Worm (Caenorhabditis elegans): Measurements from ENCODE around the gene sdz-23.

DNA sequence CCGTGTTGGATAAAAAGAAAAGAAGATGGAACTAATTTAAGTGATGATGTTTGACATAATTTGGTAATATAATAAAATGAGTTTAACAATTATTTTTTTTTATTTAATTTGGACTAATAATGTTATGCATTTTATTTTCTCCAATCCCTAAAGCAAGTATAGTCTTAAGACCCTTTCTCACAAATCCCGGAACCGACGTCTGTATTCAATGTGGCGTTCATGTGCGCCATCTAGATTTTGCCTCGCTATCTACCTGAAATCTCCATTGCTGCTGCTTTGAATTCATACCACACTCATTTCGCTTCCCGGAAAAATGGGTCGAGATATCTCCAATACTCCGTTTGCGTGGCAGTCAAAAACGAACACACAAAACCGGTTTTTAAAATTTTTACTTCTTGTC is 24.0 kb downstream of the sdz-23 start, which contains the start of gene D1014.5:
- TF ChIP-seq unc-55 (GFP tag; optimal IDR thresholded peaks at IDR 0.05) = no peak
- TF ChIP-seq skn-1 (tag; optimal IDR thresholded peaks at IDR 0.05) = no peak
- no peak for TF ChIP-seq fos-1 (tag; optimal IDR thresholded peaks at IDR 0.05)
- no peak for TF ChIP-seq lin-11 (tag; optimal IDR thresholded peaks at IDR 0.05)
- no peak for TF ChIP-seq elt-1 (tag; optimal IDR thresholded peaks at IDR 0.05)
- TF ChIP-seq snpc-4 (tag; optimal IDR thresholded peaks at IDR 0.05) = no peak
- no peak for TF ChIP-seq ZK546.5 (tag; optimal IDR thresholded peaks at IDR 0.05)
- TF ChIP-seq nhr-25 (tag; optimal IDR thresholded peaks at IDR 0.05) = no peak
- TF ChIP-seq ama-1 (optimal IDR thresholded peaks at IDR 0.05) = no peak
- no peak for TF ChIP-seq nhr-12 (tag; optimal IDR thresholded peaks at IDR 0.05)
- TF ChIP-seq elt-3 (tag; optimal IDR thresholded peaks at IDR 0.05) = no peak
- TF ChIP-seq mdl-1 (tag; optimal IDR thresholded peaks at IDR 0.05) = no peak

Measured in whole organism, L2 larva.